Fruit fly (Drosophila melanogaster) whole organism, embryonic: Measurements from ENCODE around the gene CG17929.

Source experiments
- ATbp ChIP-seq: fragments of 200-800 bp; sonication (Bioruptor generic); optimal IDR thresholded peaks from 2 replicates; lab custom pipeline; 2017; ENCODE audit warnings: missing biosample characterization, mild to moderate bottlenecking, missing genetic modification characterization, missing genetic modification reagents
- Atf3 ChIP-seq: fragments of 200-800 bp; sonication (Bioruptor generic); optimal IDR thresholded peaks from 3 replicates; lab custom pipeline; 2016; ENCODE audit warnings: missing biosample characterization, missing genetic modification characterization
- Bdp1 ChIP-seq: fragments of 200-800 bp; sonication (Bioruptor generic); optimal IDR thresholded peaks from 3 replicates; lab custom pipeline; 2016; ENCODE audit warnings: missing biosample characterization, missing genetic modification characterization
- BtbVII ChIP-seq: fragments of 200-800 bp; sonication (Bioruptor generic); optimal IDR thresholded peaks from 3 replicates; lab custom pipeline; 2017; ENCODE audit warnings: missing biosample characterization, mild to moderate bottlenecking, missing genetic modification characterization
- CG2199 ChIP-seq: fragments of 200-800 bp; sonication (Bioruptor generic); IDR thresholded peaks from 3 replicates; pipeline ENCODE4 v1.3.6; 2022; ENCODE audit warnings: missing biosample characterization, missing genetic modification characterization
- CG33557 ChIP-seq: fragments of 200-800 bp; sonication (Bioruptor generic); optimal IDR thresholded peaks from 2 replicates; lab custom pipeline; 2019; ENCODE audit warnings: missing biosample characterization, mild to moderate bottlenecking, missing genetic modification characterization, moderate library complexity
- CG3838 ChIP-seq: fragments of 200-800 bp; sonication (Bioruptor generic); optimal IDR thresholded peaks from 3 replicates; lab custom pipeline; 2016; ENCODE audit warnings: missing biosample characterization, missing genetic modification characterization
- CG6654 ChIP-seq: fragments of 200-800 bp; sonication (Bioruptor generic); optimal IDR thresholded peaks from 2 replicates; lab custom pipeline; 2017; ENCODE audit warnings: missing biosample characterization, mild to moderate bottlenecking, missing genetic modification characterization
- CHES-1-like ChIP-seq: fragments of 200-800 bp; sonication (Bioruptor generic); optimal IDR thresholded peaks from 2 replicates; lab custom pipeline; 2016; ENCODE audit warnings: missing biosample characterization, missing genetic modification characterization
- Chrac-16 ChIP-seq: fragments of 200-800 bp; sonication (Bioruptor generic); optimal IDR thresholded peaks from 3 replicates; lab custom pipeline; 2016; ENCODE audit warnings: missing biosample characterization, missing genetic modification characterization
- D ChIP-seq, 2 experiments: fragments of 200-800 bp in 1 of 2; fragments of >200 bp in 1 of 2; sonication (Bioruptor generic) in 1 of 2; optimal IDR thresholded peaks; 2 replicates in 1 of 2; 3 replicates in 1 of 2; lab custom pipeline; 2017; ENCODE audit warnings: mild to moderate bottlenecking in 1 of 2, missing biosample characterization in 1 of 2, missing genetic modification characterization in 1 of 2, missing genetic modification reagents in 1 of 2
- D19A ChIP-seq: fragments of 200-800 bp; optimal IDR thresholded peaks from 3 replicates; lab custom pipeline; 2019; ENCODE audit warnings: missing biosample characterization, mild to moderate bottlenecking, missing genetic modification characterization, moderate library complexity
- Drgx ChIP-seq: fragments of 200-800 bp; sonication (Bioruptor generic); IDR thresholded peaks from 2 replicates; pipeline ENCODE4 v1.3.6; 2022; ENCODE audit warnings: missing biosample characterization, missing genetic modification characterization
- Gug ChIP-seq: fragments of 200-800 bp; sonication (Bioruptor generic); IDR thresholded peaks from 4 replicates; pipeline ENCODE4 v1.3.6; 2022; ENCODE audit warnings: missing biosample characterization, missing genetic modification characterization
- HLHmδ ChIP-seq: fragments of 200-800 bp; sonication (Bioruptor generic); optimal IDR thresholded peaks from 2 replicates; lab custom pipeline; 2018; ENCODE audit warnings: missing biosample characterization, mild to moderate bottlenecking, missing genetic modification characterization, moderate library complexity
- Hr3 ChIP-seq: fragments of 200-800 bp; sonication (Bioruptor generic); optimal IDR thresholded peaks from 3 replicates; lab custom pipeline; 2016; ENCODE audit warnings: missing biosample characterization, missing genetic modification characterization
- Hsf ChIP-seq: fragments of 200-800 bp; sonication (Bioruptor generic); optimal IDR thresholded peaks from 3 replicates; lab custom pipeline; 2016; ENCODE audit warnings: missing biosample characterization, missing genetic modification characterization
- Kr ChIP-seq: fragments of 200-800 bp; sonication (Bioruptor generic); optimal IDR thresholded peaks from 2 replicates; lab custom pipeline; 2017; ENCODE audit warnings: missing biosample characterization, mild to moderate bottlenecking, missing genetic modification characterization
- Meics ChIP-seq: fragments of 200-800 bp; sonication (Bioruptor generic); optimal IDR thresholded peaks from 2 replicates; lab custom pipeline; 2017; ENCODE audit warnings: missing biosample characterization, mild to moderate bottlenecking, missing genetic modification characterization
- Sox100B ChIP-seq: fragments of 200-800 bp; sonication (Bioruptor generic); optimal IDR thresholded peaks from 3 replicates; lab custom pipeline; 2018; ENCODE audit warnings: missing biosample characterization, mild to moderate bottlenecking, missing genetic modification characterization
- Xrp1 ChIP-seq: fragments of 200-800 bp; sonication (Bioruptor generic); IDR thresholded peaks from 2 replicates; pipeline ENCODE4 v1.3.6; 2022; ENCODE audit warnings: missing biosample characterization, missing genetic modification characterization
- amos ChIP-seq: fragments of 200-800 bp; sonication (Bioruptor generic); IDR thresholded peaks from 2 replicates; pipeline ENCODE4 v1.3.6; 2022; ENCODE audit warnings: missing biosample characterization, missing genetic modification characterization; ENCODE audit not compliant: partially characterized antibody
- ash1 ChIP-seq: fragments of 200-800 bp; sonication (Bioruptor generic); optimal IDR thresholded peaks from 2 replicates; lab custom pipeline; 2018; ENCODE audit warnings: missing biosample characterization, mild to moderate bottlenecking, missing genetic modification characterization
- bsh ChIP-seq, 2 experiments: fragments of 200-800 bp; sonication (Bioruptor generic); optimal IDR thresholded peaks; 2 replicates each; lab custom pipeline; 2017 to 2018; ENCODE audit warnings: mild to moderate bottlenecking in 2 of 2, missing biosample characterization in 2 of 2, missing genetic modification characterization in 2 of 2, moderate library complexity in 1 of 2
- cg ChIP-seq: fragments of 200-800 bp; sonication (Bioruptor generic); optimal IDR thresholded peaks from 3 replicates; lab custom pipeline; 2019; ENCODE audit warnings: missing biosample characterization, mild to moderate bottlenecking, missing genetic modification characterization, moderate library complexity
- ci ChIP-seq: fragments of 200-800 bp; sonication (Bioruptor generic); IDR thresholded peaks from 3 replicates; pipeline ENCODE4 v1.3.6; 2022; ENCODE audit warnings: missing biosample characterization, missing genetic modification characterization
- crp ChIP-seq, 2 experiments: fragments of 200-800 bp; sonication (Bioruptor generic); optimal IDR thresholded peaks; 2 replicates in 1 of 2; 3 replicates in 1 of 2; lab custom pipeline; 2017; ENCODE audit warnings: missing biosample characterization in 2 of 2, missing genetic modification characterization in 2 of 2, mild to moderate bottlenecking in 1 of 2, moderate library complexity in 1 of 2
- cwo ChIP-seq: fragments of 200-800 bp; sonication (Bioruptor generic); optimal IDR thresholded peaks from 3 replicates; lab custom pipeline; 2017; ENCODE audit warnings: missing biosample characterization, missing genetic modification characterization, mild to moderate bottlenecking, moderate library complexity, missing genetic modification reagents
- da ChIP-seq: fragments of 200-800 bp; sonication (Bioruptor generic); optimal IDR thresholded peaks from 2 replicates; lab custom pipeline; 2016; ENCODE audit warnings: missing biosample characterization, missing genetic modification characterization
- dm ChIP-seq: fragments of 200-800 bp; sonication (Bioruptor generic); optimal IDR thresholded peaks from 3 replicates; lab custom pipeline; 2016; ENCODE audit warnings: missing biosample characterization, missing genetic modification characterization
- dpn ChIP-seq, 2 experiments: fragments of 200-800 bp; sonication (Bioruptor generic); optimal IDR thresholded peaks; 3 replicates each; lab custom pipeline; 2016; ENCODE audit warnings: missing biosample characterization in 2 of 2, missing genetic modification characterization in 2 of 2
- phol ChIP-seq: fragments of 200-800 bp; sonication (Bioruptor generic); optimal IDR thresholded peaks from 3 replicates; lab custom pipeline; 2018; ENCODE audit warnings: missing biosample characterization, mild to moderate bottlenecking, missing genetic modification characterization, moderate library complexity
- pros ChIP-seq: fragments of 200-800 bp; sonication (Bioruptor generic); optimal IDR thresholded peaks from 3 replicates; lab custom pipeline; 2019; ENCODE audit warnings: missing biosample characterization, mild to moderate bottlenecking, missing genetic modification characterization, moderate library complexity
- pzg ChIP-seq: fragments of 200-800 bp; sonication (Bioruptor generic); optimal IDR thresholded peaks from 3 replicates; lab custom pipeline; 2018; ENCODE audit warnings: missing biosample characterization, mild to moderate bottlenecking, missing genetic modification characterization, moderate library complexity
- sens ChIP-seq: fragments of 200-800 bp; sonication (Bioruptor generic); peaks from one replicate; lab custom pipeline; 2016; ENCODE audit warnings: missing biosample characterization, missing genetic modification characterization
- sug ChIP-seq: fragments of 200-800 bp; optimal IDR thresholded peaks from 2 replicates; lab custom pipeline; 2019; ENCODE audit warnings: missing biosample characterization, mild to moderate bottlenecking, missing genetic modification characterization, moderate library complexity
- tio ChIP-seq: fragments of 200-800 bp; sonication (Bioruptor generic); optimal IDR thresholded peaks from 2 replicates; lab custom pipeline; 2017; ENCODE audit warnings: missing biosample characterization, missing genetic modification characterization, inconsistent platforms
- tll ChIP-seq, 2 experiments: fragments of 200-800 bp in 1 of 2; fragments of >200 bp in 1 of 2; sonication (Bioruptor generic) in 1 of 2; optimal IDR thresholded peaks; 2 replicates each; lab custom pipeline; 2017 to 2019; ENCODE audit warnings: missing biosample characterization in 2 of 2, missing genetic modification characterization in 2 of 2, mild to moderate bottlenecking in 1 of 2, moderate library complexity in 1 of 2
- twi ChIP-seq: fragments of 200-800 bp; optimal IDR thresholded peaks from 2 replicates; lab custom pipeline; 2019; ENCODE audit warnings: missing biosample characterization, mild to moderate bottlenecking, missing genetic modification characterization, moderate library complexity
- zf30C ChIP-seq: fragments of 200-800 bp; sonication (Bioruptor generic); optimal IDR thresholded peaks from 3 replicates; lab custom pipeline; 2018; ENCODE audit warnings: missing biosample characterization, mild to moderate bottlenecking, missing genetic modification characterization

CG17929 gene

dm6 chr3R:16282080-16282690 is 43.1 kb upstream of the CG17929 start (continued):
- TF ChIP-seq dpn (GFP tag; optimal IDR thresholded peaks at IDR 0.05; lab: Kevin White, UChicago) (peak in 1 of 2 experiments; percentile 7), da (GFP tag; lab: Kevin White, UChicago) (peak; percentile 52), amos (GFP tag; lab: Robert Waterston, UW) (no peak), CG6654 (GFP tag; lab: Kevin White, UChicago) (peak; percentile 98), crp (GFP tag; optimal IDR thresholded peaks at IDR 0.05; lab: Kevin White, UChicago) (peak; percentile 8 to 73), cwo (no peak), CG2199 (GFP tag; lab: Robert Waterston, UW) (peak; percentile 94), HLHmδ (GFP tag; lab: Kevin White, UChicago) (peak; percentile 41), CG33557 (peak; percentile 2), Meics (GFP tag; lab: Kevin White, UChicago) (no peak), bsh (GFP tag; optimal IDR thresholded peaks at IDR 0.05; lab: Kevin White, UChicago) (peak in 1 of 2 experiments; percentile 12), ATbp (peak; percentile 19), cg (GFP tag; lab: Kevin White, UChicago) (no peak), ci (peak; percentile 43; the same call in 1 of the 3 replicates), sens (GFP tag; lab: Kevin White, UChicago) (peak; percentile 58), Sox100B (GFP tag; lab: Kevin White, UChicago) (peak; percentile 27), tll (GFP tag; optimal IDR thresholded peaks at IDR 0.05; lab: Kevin White, UChicago) (peak in 1 of 2 experiments; percentile 37), pzg (GFP tag; lab: Kevin White, UChicago) (no peak), zf30C (GFP tag; lab: Kevin White, UChicago) (peak; percentile 13), twi (tag; lab: Kevin White, UChicago) (peak; percentile 96), Xrp1 (GFP tag; lab: Robert Waterston, UW) (peak; percentile 24), ash1 (GFP tag; lab: Kevin White, UChicago) (no peak), Drgx (GFP tag; lab: Robert Waterston, UW) (0 out of 2 replicates have a peak, but pooled peaks have one; percentile 7), pros (GFP tag; lab: Kevin White, UChicago) (peak; percentile 68), CHES-1-like (GFP tag; lab: Kevin White, UChicago) (peak; percentile 0), Kr (GFP tag; lab: Kevin White, UChicago) (peak; percentile 83), sug (tag; lab: Kevin White, UChicago) (peak; percentile 98), dm (peak; percentile 45), Hr3 (no peak), Atf3 (no peak), CG3838 (peak; percentile 24), BtbVII (GFP tag; lab: Kevin White, UChicago) (no peak)

- TF ChIP-seq Gug (GFP tag; lab: Robert Waterston, UW) (no peak), phol (tag; lab: Kevin White, UChicago) (peak; percentile 3), Chrac-16 (GFP tag; lab: Kevin White, UChicago) (no peak), Xrp1 (GFP tag; lab: Robert Waterston, UW) (0 out of 2 replicates have a peak, but pooled peaks have one; percentile 7), Hsf (GFP tag; lab: Kevin White, UChicago) (no peak), D19A (tag; lab: Kevin White, UChicago) (peak; percentile 61), tio (GFP tag; lab: Kevin White, UChicago) (no peak), D (optimal IDR thresholded peaks at IDR 0.05; lab: Kevin White, UChicago) (no peak), D (GFP tag; optimal IDR thresholded peaks at IDR 0.05; lab: Kevin White, UChicago) (peak; percentile 11), Bdp1 (no peak), sens (GFP tag; lab: Kevin White, UChicago) (peak; percentile 60)
Measured at dm6 chr3R:16284481-16284880, 40.8 kb upstream of the CG17929 start.
